Fruit fly (Drosophila melanogaster) whole organism, embryonic: ENCODE data around the gene CG17732.
A peak's percentile ranks its signal among the peaks of the same experiment; 100 is the strongest.

Source experiments
- Abd-B ChIP-seq: fragments of 200-800 bp; sonication (Bioruptor generic); optimal IDR thresholded peaks from 2 replicates; lab custom pipeline; 2018; ENCODE audit warnings: missing biosample characterization, mild to moderate bottlenecking, missing genetic modification characterization, moderate library complexity
- Adf1 ChIP-seq: fragments of 200-800 bp; sonication (Bioruptor generic); IDR thresholded peaks from 2 replicates; pipeline ENCODE4 v1.3.6; 2022; ENCODE audit warnings: missing biosample characterization, missing genetic modification characterization
- CG10321 ChIP-seq: fragments of 200-800 bp; sonication (Bioruptor generic); IDR thresholded peaks from 2 replicates; pipeline ENCODE4 v1.3.6; 2022; ENCODE audit warnings: missing biosample characterization, missing genetic modification characterization
- CG13123 ChIP-seq: fragments of 200-800 bp; sonication (Bioruptor generic); optimal IDR thresholded peaks from 2 replicates; lab custom pipeline; 2016; ENCODE audit warnings: missing biosample characterization, missing genetic modification characterization
- CG15601 ChIP-seq: fragments of 200-800 bp; sonication (Bioruptor generic); optimal IDR thresholded peaks from 3 replicates; lab custom pipeline; 2019; ENCODE audit warnings: missing biosample characterization, mild to moderate bottlenecking, missing genetic modification characterization, moderate library complexity
- CG17328 ChIP-seq: fragments of 200-800 bp; sonication (Bioruptor generic); IDR thresholded peaks from 2 replicates; pipeline ENCODE4 v1.3.6; 2022; ENCODE audit warnings: missing biosample characterization, missing genetic modification characterization
- CG17568 ChIP-seq: fragments of 200-800 bp; sonication (Bioruptor generic); optimal IDR thresholded peaks from 2 replicates; lab custom pipeline; 2018; ENCODE audit warnings: missing biosample characterization, mild to moderate bottlenecking, missing genetic modification characterization, moderate library complexity
- CG17802 ChIP-seq: fragments of 200-800 bp; sonication (Bioruptor generic); optimal IDR thresholded peaks from 2 replicates; lab custom pipeline; 2018; ENCODE audit warnings: missing biosample characterization, mild to moderate bottlenecking, missing genetic modification characterization, moderate library complexity
- CG1832 ChIP-seq: fragments of 200-800 bp; sonication (Bioruptor generic); optimal IDR thresholded peaks from 2 replicates; lab custom pipeline; 2017; ENCODE audit warnings: missing biosample characterization, mild to moderate bottlenecking, missing genetic modification characterization, inconsistent platforms
- CG18476 ChIP-seq: fragments of 200-800 bp; sonication (Bioruptor generic); optimal IDR thresholded peaks from 2 replicates; lab custom pipeline; 2016; ENCODE audit warnings: missing biosample characterization, mild to moderate bottlenecking, missing genetic modification characterization
- CG2120 ChIP-seq: fragments of 200-800 bp; sonication (Bioruptor generic); optimal IDR thresholded peaks from 3 replicates; lab custom pipeline; 2016; ENCODE audit warnings: missing biosample characterization, missing genetic modification characterization
- CG34376 ChIP-seq: fragments of 200-800 bp; sonication (Bioruptor generic); optimal IDR thresholded peaks from 2 replicates; lab custom pipeline; 2018; ENCODE audit warnings: missing biosample characterization, mild to moderate bottlenecking, missing genetic modification characterization
- CG4328 ChIP-seq: fragments of 200-800 bp; sonication (Bioruptor generic); optimal IDR thresholded peaks from 3 replicates; lab custom pipeline; 2017; ENCODE audit warnings: missing biosample characterization, missing genetic modification reagents, missing genetic modification characterization
- CG4404 ChIP-seq: fragments of 200-800 bp; sonication (Bioruptor generic); IDR thresholded peaks from 2 replicates; pipeline ENCODE4 v1.3.6; 2022; ENCODE audit warnings: missing biosample characterization, missing genetic modification characterization
- CG4854 ChIP-seq: fragments of 200-800 bp; sonication (Bioruptor generic); optimal IDR thresholded peaks from 2 replicates; lab custom pipeline; 2016; ENCODE audit warnings: missing biosample characterization, missing genetic modification characterization, inconsistent platforms
- CG6683 ChIP-seq: fragments of 200-800 bp; sonication (Bioruptor generic); optimal IDR thresholded peaks from 2 replicates; lab custom pipeline; 2017; ENCODE audit warnings: missing biosample characterization, mild to moderate bottlenecking, missing genetic modification characterization, missing genetic modification reagents
- CG8765 ChIP-seq: fragments of 200-800 bp; sonication (Bioruptor generic); IDR thresholded peaks from 2 replicates; pipeline ENCODE4 v1.3.6; 2022; ENCODE audit warnings: missing biosample characterization, missing genetic modification characterization
- CG9437 ChIP-seq: fragments of 200-800 bp; sonication (Bioruptor generic); optimal IDR thresholded peaks from 2 replicates; lab custom pipeline; 2018; ENCODE audit warnings: missing biosample characterization, mild to moderate bottlenecking, missing genetic modification characterization
- CHES-1-like ChIP-seq: fragments of 200-800 bp; sonication (Bioruptor generic); optimal IDR thresholded peaks from 2 replicates; lab custom pipeline; 2016; ENCODE audit warnings: missing biosample characterization, missing genetic modification characterization
- D19A ChIP-seq: fragments of 200-800 bp; optimal IDR thresholded peaks from 3 replicates; lab custom pipeline; 2019; ENCODE audit warnings: missing biosample characterization, mild to moderate bottlenecking, missing genetic modification characterization, moderate library complexity
- Dip3 ChIP-seq: fragments of 200-800 bp; sonication (Bioruptor generic); optimal IDR thresholded peaks from 3 replicates; lab custom pipeline; 2016; ENCODE audit warnings: missing biosample characterization, missing genetic modification characterization
- E2f2 ChIP-seq: fragments of 200-800 bp; sonication (Bioruptor generic); IDR thresholded peaks from 2 replicates; pipeline ENCODE4 v1.3.6; 2022; ENCODE audit warnings: missing biosample characterization, missing genetic modification characterization
- MTF-1 ChIP-seq: fragments of 200-800 bp; sonication (Bioruptor generic); optimal IDR thresholded peaks from 2 replicates; lab custom pipeline; 2018; ENCODE audit warnings: missing biosample characterization, mild to moderate bottlenecking, missing genetic modification characterization, borderline replicate concordance
- Meics ChIP-seq: fragments of 200-800 bp; sonication (Bioruptor generic); optimal IDR thresholded peaks from 2 replicates; lab custom pipeline; 2017; ENCODE audit warnings: missing biosample characterization, mild to moderate bottlenecking, missing genetic modification characterization
- Nf-YA ChIP-seq: fragments of 200-800 bp; sonication (Bioruptor generic); IDR thresholded peaks from 2 replicates; pipeline ENCODE4 v1.3.6; 2022; ENCODE audit warnings: missing biosample characterization, missing genetic modification characterization
- Rfx ChIP-seq: fragments of 200-800 bp; sonication (Bioruptor generic); IDR thresholded peaks from 2 replicates; pipeline ENCODE4 v1.3.6; 2022; ENCODE audit warnings: missing biosample characterization, missing genetic modification characterization
- Sry-δ ChIP-seq: fragments of 200-800 bp; sonication (Bioruptor generic); optimal IDR thresholded peaks from 2 replicates; lab custom pipeline; 2016; ENCODE audit warnings: missing biosample characterization, missing genetic modification characterization
- Taf1 ChIP-seq: fragments of 200-800 bp; sonication (Bioruptor generic); IDR thresholded peaks from 2 replicates; pipeline ENCODE4 v1.3.6; 2022; ENCODE audit warnings: missing biosample characterization, missing genetic modification characterization
- Usf ChIP-seq: fragments of 200-800 bp; sonication (Bioruptor generic); optimal IDR thresholded peaks from 2 replicates; lab custom pipeline; 2017; ENCODE audit warnings: missing genotype, missing biosample characterization, missing genetic modification characterization
- ara ChIP-seq: fragments of 200-800 bp; sonication (Bioruptor generic); IDR thresholded peaks from 2 replicates; pipeline ENCODE4 v1.3.6; 2022; ENCODE audit warnings: missing biosample characterization, missing genetic modification characterization
- bbx ChIP-seq: fragments of 200-800 bp; sonication (Bioruptor generic); IDR thresholded peaks from 2 replicates; pipeline ENCODE4 v1.3.6; 2022; ENCODE audit warnings: missing biosample characterization, missing genetic modification characterization; ENCODE audit not compliant: partially characterized antibody
- chinmo ChIP-seq: fragments of 200-800 bp; sonication (Bioruptor generic); IDR thresholded peaks from 4 replicates; pipeline ENCODE4 v1.3.6; 2022; ENCODE audit warnings: missing biosample characterization, missing genetic modification characterization; ENCODE audit not compliant: partially characterized antibody
- dati ChIP-seq: fragments of 200-800 bp; sonication (Bioruptor generic); IDR thresholded peaks from 2 replicates; pipeline ENCODE4 v1.3.6; 2022; ENCODE audit warnings: missing biosample characterization, missing genetic modification characterization
- gro ChIP-seq: fragments of 200-800 bp; sonication (Bioruptor generic); optimal IDR thresholded peaks from 2 replicates; lab custom pipeline; 2016; ENCODE audit warnings: missing biosample characterization, missing genetic modification characterization
- luna ChIP-seq: fragments of 200-800 bp; sonication (Bioruptor generic); optimal IDR thresholded peaks from 2 replicates; lab custom pipeline; 2016; ENCODE audit warnings: missing biosample characterization, missing genetic modification characterization
- p53 ChIP-seq: fragments of 200-800 bp; sonication (Bioruptor generic); optimal IDR thresholded peaks from 2 replicates; lab custom pipeline; 2016; ENCODE audit warnings: missing biosample characterization, missing genetic modification characterization
- pan ChIP-seq, 4 experiments: fragments of >200 bp in 3 of 4; fragments of 200-800 bp in 1 of 4; sonication (Bioruptor generic) in 1 of 4; optimal IDR thresholded peaks in 3 of 4; IDR thresholded peaks in 1 of 4; 2 replicates each; pipeline versions ENCODE4 v1.3.6 to Lab custom; 2017 to 2022; ENCODE audit warnings: missing biosample characterization in 2 of 4, missing genetic modification characterization in 2 of 4, mixed read lengths in 1 of 4
- psq ChIP-seq: fragments of 200-800 bp; sonication (Bioruptor generic); optimal IDR thresholded peaks from 2 replicates; lab custom pipeline; 2017; ENCODE audit warnings: missing biosample characterization, missing genetic modification characterization
- row ChIP-seq: fragments of 200-800 bp; sonication (Bioruptor generic); IDR thresholded peaks from 3 replicates; pipeline ENCODE4 v1.3.6; 2022; ENCODE audit warnings: missing biosample characterization, missing genetic modification characterization
- sim ChIP-seq: fragments of 200-800 bp; sonication (Bioruptor generic); IDR thresholded peaks from 2 replicates; pipeline ENCODE4 v1.3.6; 2022; ENCODE audit warnings: missing biosample characterization, missing genetic modification characterization
- slbo ChIP-seq: fragments of 200-800 bp; sonication (Bioruptor generic); IDR thresholded peaks from 2 replicates; pipeline ENCODE4 v1.3.6; 2022; ENCODE audit warnings: missing biosample characterization, missing genetic modification characterization
- toy ChIP-seq: fragments of 200-800 bp; sonication (Bioruptor generic); IDR thresholded peaks from 2 replicates; pipeline ENCODE4 v1.3.6; 2022; ENCODE audit warnings: missing biosample characterization, missing genetic modification characterization
- trh ChIP-seq: fragments of 200-800 bp; sonication (Bioruptor generic); optimal IDR thresholded peaks from 2 replicates; lab custom pipeline; 2016; ENCODE audit warnings: missing biosample characterization, missing genetic modification characterization
- unc-4 ChIP-seq: fragments of 200-800 bp; sonication (Bioruptor generic); IDR thresholded peaks from 2 replicates; pipeline ENCODE4 v1.3.6; 2022; ENCODE audit warnings: missing biosample characterization, missing genetic modification characterization; ENCODE audit not compliant: partially characterized antibody
- wor ChIP-seq: fragments of 200-800 bp; sonication (Bioruptor generic); IDR thresholded peaks from 2 replicates; pipeline ENCODE4 v1.3.6; 2022; ENCODE audit warnings: missing biosample characterization, missing genetic modification characterization

Gene CG17732

dm6 chr3L:20005033-20005782 lies 23.7 kb downstream of the CG17732 start, which contains the start of gene kug (continued):
- TF ChIP-seq Nf-YA (GFP tag; lab: Robert Waterston, UW) (no peak), CG15601 (tag; lab: Kevin White, UChicago) (peak; percentile 96), MTF-1 (GFP tag; lab: Kevin White, UChicago) (no peak), CG18476 (GFP tag; lab: Kevin White, UChicago) (no peak), bbx (GFP tag; lab: Robert Waterston, UW) (0 out of 2 replicates have a peak, but pooled peaks have one; percentile 31)

- TF ChIP-seq sim = no peak
- no peak for TF ChIP-seq CG4404 (GFP tag; lab: Robert Waterston, UW)
- TF ChIP-seq CG1832 (GFP tag; lab: Kevin White, UChicago) = no peak
- TF ChIP-seq CG8765 (GFP tag; lab: Robert Waterston, UW) = no peak
- no peak for TF ChIP-seq ara (GFP tag; lab: Robert Waterston, UW)
- TF ChIP-seq CG34376 = no peak
- no peak for TF ChIP-seq Meics
- no peak for TF ChIP-seq CG2120 (GFP tag; lab: Kevin White, UChicago)
- TF ChIP-seq Usf (GFP tag; lab: Kevin White, UChicago) = no peak
- TF ChIP-seq Taf1 (GFP tag; lab: Robert Waterston, UW) = no peak
- TF ChIP-seq dati (GFP tag; lab: Robert Waterston, UW) = no peak
- TF ChIP-seq CHES-1-like (GFP tag; lab: Kevin White, UChicago) = peak; percentile 12
- TF ChIP-seq CG9437 (GFP tag; lab: Kevin White, UChicago) = no peak
- TF ChIP-seq gro = no peak
- no peak for TF ChIP-seq CG17328 (GFP tag; lab: Robert Waterston, UW)
- TF ChIP-seq Sry-δ (GFP tag; lab: Kevin White, UChicago) = peak; percentile 75
- no peak for TF ChIP-seq CG4854 (GFP tag; lab: Kevin White, UChicago)
- no peak for TF ChIP-seq Dip3
- peak; percentile 94 for TF ChIP-seq E2f2 (GFP tag; lab: Robert Waterston, UW)
- TF ChIP-seq slbo (GFP tag; lab: Robert Waterston, UW) = no peak
- TF ChIP-seq toy (GFP tag; lab: Robert Waterston, UW) = no peak
- TF ChIP-seq CG4328 = peak; percentile 46
- no peak for TF ChIP-seq p53 (GFP tag; lab: Kevin White, UChicago)
- no peak for TF ChIP-seq luna (GFP tag; lab: Kevin White, UChicago)
- no peak for TF ChIP-seq Adf1
- TF ChIP-seq Abd-B = no peak
- TF ChIP-seq unc-4 = peak; percentile 78
- TF ChIP-seq D19A (tag; lab: Kevin White, UChicago) = no peak
- TF ChIP-seq Rfx (GFP tag; lab: Robert Waterston, UW) = no peak
- peak; percentile 99 for TF ChIP-seq chinmo
- no peak for TF ChIP-seq trh (GFP tag; lab: Kevin White, UChicago)
- no peak; the same call in 2 of the 3 replicates for TF ChIP-seq row (GFP tag; lab: Robert Waterston, UW)
- no peak for TF ChIP-seq CG13123
- peak; percentile 36 for TF ChIP-seq CG17568
- TF ChIP-seq CG17802 = no peak
- TF ChIP-seq psq (GFP tag; lab: Kevin White, UChicago) = no peak
- no peak for TF ChIP-seq pan (optimal IDR thresholded peaks at IDR 0.05; lab: Kevin White, UChicago)
- TF ChIP-seq pan (GFP tag; optimal IDR thresholded peaks at IDR 0.05 in 1 of 2, IDR thresholded peaks at IDR 0.05 in 1 of 2) = no peak
- TF ChIP-seq CG6683 (GFP tag; lab: Kevin White, UChicago) = no peak
- no peak for TF ChIP-seq CG10321 (GFP tag; lab: Robert Waterston, UW)
- TF ChIP-seq wor (GFP tag; lab: Robert Waterston, UW) = no peak
Measured at dm6 chr3L:20006269-20007265, 25.1 kb downstream of the CG17732 start.
